Worm (Caenorhabditis elegans) whole organism, L4 larva: ENCODE measurements around the gene coh-3.

Experiments
- F49E8.2 ChIP-seq: sonication (generic microtip); optimal IDR thresholded peaks from 2 replicates; lab custom pipeline; 2016; ENCODE audit warnings: missing compliant biosample characterization, mild to moderate bottlenecking, missing genetic modification characterization, borderline replicate concordance
- R02D3.7 ChIP-seq: fragments of 150-350 bp; sonication (generic microtip); optimal IDR thresholded peaks from 3 replicates; lab custom pipeline; 2014; ENCODE audit warnings: missing biosample characterization, missing genetic modification characterization
- T20F7.1 ChIP-seq: fragments of 200-800 bp; sonication (Bioruptor generic); optimal IDR thresholded peaks from 2 replicates; lab custom pipeline; 2018; ENCODE audit warnings: mild to moderate bottlenecking, missing genetic modification characterization, missing compliant biosample characterization
- Y48G9A.11 ChIP-seq: fragments of 200-800 bp; sonication (Bioruptor generic); IDR thresholded peaks from 2 replicates; pipeline ENCODE4 v1.3.6; 2022; ENCODE audit warnings: missing genetic modification reagents, missing genetic modification characterization, missing compliant biosample characterization
- Y5F2A.4 ChIP-seq: fragments of 200-800 bp; sonication (Bioruptor generic); optimal IDR thresholded peaks from 2 replicates; lab custom pipeline; 2018; ENCODE audit warnings: mild to moderate bottlenecking, missing genetic modification characterization, missing compliant biosample characterization
- ZK337.2 ChIP-seq: fragments of 200-800 bp; sonication (Bioruptor generic); IDR thresholded peaks from 2 replicates; pipeline ENCODE4 v1.3.6; 2022; ENCODE audit warnings: missing genetic modification reagents, missing genetic modification characterization, missing compliant biosample characterization
- ZK546.5 ChIP-seq, 2 experiments: sonication (generic microtip); optimal IDR thresholded peaks; 2 replicates each; lab custom pipeline; 2017; ENCODE audit warnings: missing biosample characterization in 2 of 2, missing genetic modification characterization in 2 of 2
- arid-1 ChIP-seq: fragments of 200-800 bp; sonication (Bioruptor generic); conservative IDR thresholded peaks from 2 replicates; pipeline ENCODE4 v1.3.6; 2022; ENCODE audit warnings: missing genetic modification reagents, missing genetic modification characterization, missing compliant biosample characterization
- ceh-28 ChIP-seq: fragments of 150-350 bp; optimal IDR thresholded peaks from 2 replicates; lab custom pipeline; 2014; ENCODE audit warnings: missing biosample characterization, missing genetic modification reagents, missing genetic modification characterization
- ceh-32 ChIP-seq: sonication (generic microtip); optimal IDR thresholded peaks from 2 replicates; lab custom pipeline; 2016; ENCODE audit warnings: mild to moderate bottlenecking, missing genetic modification characterization, missing compliant biosample characterization; ENCODE audit not compliant: poor library complexity
- ceh-62 ChIP-seq: sonication (generic microtip); optimal IDR thresholded peaks from 2 replicates; lab custom pipeline; 2017; ENCODE audit warnings: missing biosample characterization, missing genetic modification characterization
- ceh-82 ChIP-seq: sonication (generic microtip); optimal IDR thresholded peaks from 2 replicates; lab custom pipeline; 2017; ENCODE audit warnings: missing biosample characterization, missing genetic modification characterization
- daf-16 ChIP-seq, 3 experiments: sonication (generic microtip); optimal IDR thresholded peaks; 2 replicates each; lab custom pipeline; 2016 to 2017; ENCODE audit warnings: missing genetic modification characterization in 3 of 3, missing genetic modification reagents in 3 of 3, mild to moderate bottlenecking in 2 of 3, missing compliant biosample characterization in 2 of 3, missing biosample characterization in 1 of 3, moderate library complexity in 1 of 3
- daf-8 ChIP-seq: fragments of 200-800 bp; sonication (Bioruptor generic); IDR thresholded peaks from 2 replicates; pipeline ENCODE4 v1.3.6; 2022; ENCODE audit warnings: missing genetic modification characterization, missing compliant biosample characterization
- dmd-6 ChIP-seq: fragments of 200-800 bp; sonication (Bioruptor generic); IDR thresholded peaks from 2 replicates; pipeline ENCODE4 v1.3.6; 2022; ENCODE audit warnings: missing genetic modification reagents, missing genetic modification characterization, missing compliant biosample characterization
- duxl-1 ChIP-seq: sonication (generic microtip); optimal IDR thresholded peaks from 2 replicates; lab custom pipeline; 2016; ENCODE audit warnings: mild to moderate bottlenecking, missing genetic modification characterization, moderate library complexity, missing compliant biosample characterization; ENCODE audit not compliant: poor library complexity
- dve-1 ChIP-seq: sonication (generic microtip); optimal IDR thresholded peaks from 2 replicates; lab custom pipeline; 2017; ENCODE audit warnings: antibody characterized with exemption, mild to moderate bottlenecking, missing genetic modification characterization, missing compliant biosample characterization; ENCODE audit not compliant: insufficient read depth
- egl-43 ChIP-seq: fragments of 200-800 bp; sonication (Bioruptor generic); IDR thresholded peaks from 2 replicates; pipeline ENCODE4 v1.3.6; 2022; ENCODE audit warnings: missing genetic modification reagents, missing genetic modification characterization, missing compliant biosample characterization
- fos-1 ChIP-seq: fragments of 150-350 bp; optimal IDR thresholded peaks from 2 replicates; lab custom pipeline; 2014; ENCODE audit warnings: missing biosample characterization, missing genetic modification characterization
- hmg-1.1 ChIP-seq: fragments of 200-800 bp; sonication (Bioruptor generic); IDR thresholded peaks from 2 replicates; pipeline ENCODE4 v1.3.6; 2022; ENCODE audit warnings: missing genetic modification reagents, missing genetic modification characterization, missing compliant biosample characterization
- jun-1 ChIP-seq: fragments of 150-350 bp; optimal IDR thresholded peaks from 2 replicates; lab custom pipeline; 2014; ENCODE audit warnings: missing biosample characterization, missing genetic modification reagents, missing genetic modification characterization
- lin-29 ChIP-seq: fragments of 200-800 bp; sonication (Bioruptor generic); IDR thresholded peaks from 2 replicates; pipeline ENCODE4 v1.3.6; 2022; ENCODE audit warnings: missing genetic modification reagents, missing genetic modification characterization, missing compliant biosample characterization
- lin-38 ChIP-seq: fragments of 200-800 bp; sonication (Bioruptor generic); IDR thresholded peaks from 2 replicates; pipeline ENCODE4 v1.3.6; 2022; ENCODE audit warnings: missing genetic modification reagents, missing genetic modification characterization, missing compliant biosample characterization
- lir-3 ChIP-seq: sonication (generic microtip); optimal IDR thresholded peaks from 2 replicates; lab custom pipeline; 2016; ENCODE audit warnings: mild to moderate bottlenecking, missing genetic modification characterization, missing compliant biosample characterization
- mdt-29 ChIP-seq: fragments of 200-800 bp; sonication (Bioruptor generic); IDR thresholded peaks from 2 replicates; pipeline ENCODE4 v1.3.6; 2022; ENCODE audit warnings: missing genetic modification reagents, missing genetic modification characterization, missing compliant biosample characterization
- mes-2 ChIP-seq: sonication (generic microtip); optimal IDR thresholded peaks from 2 replicates; lab custom pipeline; 2016; ENCODE audit warnings: missing genotype, mild to moderate bottlenecking, missing genetic modification characterization, missing compliant biosample characterization; ENCODE audit not compliant: poor library complexity, severe bottlenecking
- nhr-10 ChIP-seq: fragments of 150-350 bp; optimal IDR thresholded peaks from 2 replicates; lab custom pipeline; 2014; ENCODE audit warnings: missing biosample characterization, missing genetic modification characterization
- nhr-11 ChIP-seq: fragments of 150-350 bp; optimal IDR thresholded peaks from 2 replicates; lab custom pipeline; 2014; ENCODE audit warnings: missing biosample characterization, missing genetic modification characterization
- nhr-111 ChIP-seq: fragments of 200-800 bp; sonication (Bioruptor generic); optimal IDR thresholded peaks from 2 replicates; lab custom pipeline; 2018; ENCODE audit warnings: mild to moderate bottlenecking, missing genetic modification characterization, missing compliant biosample characterization
- nhr-28 ChIP-seq: fragments of 150-350 bp; optimal IDR thresholded peaks from 2 replicates; lab custom pipeline; 2014; ENCODE audit warnings: missing biosample characterization, missing genetic modification characterization
- nhr-48 ChIP-seq: sonication (generic microtip); optimal IDR thresholded peaks from 2 replicates; lab custom pipeline; 2016; ENCODE audit warnings: mild to moderate bottlenecking, missing genetic modification characterization, missing compliant biosample characterization
- nhr-6 ChIP-seq: fragments of 150-350 bp; optimal IDR thresholded peaks from 2 replicates; lab custom pipeline; 2014; ENCODE audit warnings: missing biosample characterization, missing genetic modification characterization
- nhr-77 ChIP-seq: fragments of 150-350 bp; optimal IDR thresholded peaks from 2 replicates; lab custom pipeline; 2014; ENCODE audit warnings: missing biosample characterization, missing genetic modification characterization
- skn-1 ChIP-seq: fragments of 150-350 bp; optimal IDR thresholded peaks from 2 replicates; lab custom pipeline; 2014; ENCODE audit warnings: missing biosample characterization, missing genetic modification characterization
- snpc-1.2 ChIP-seq: fragments of 200-800 bp; sonication (Bioruptor generic); IDR thresholded peaks from 2 replicates; pipeline ENCODE4 v1.3.6; 2022; ENCODE audit warnings: missing genetic modification reagents, missing genetic modification characterization, missing compliant biosample characterization
- tra-1 ChIP-seq: fragments of 200-800 bp; sonication (Bioruptor generic); IDR thresholded peaks from 2 replicates; pipeline ENCODE4 v1.3.6; 2022; ENCODE audit warnings: missing genetic modification reagents, missing genetic modification characterization, missing compliant biosample characterization
- unc-130 ChIP-seq: sonication (generic microtip); optimal IDR thresholded peaks from 2 replicates; lab custom pipeline; 2016; ENCODE audit warnings: missing genetic modification reagents, missing genetic modification characterization, missing compliant biosample characterization
- unc-39 ChIP-seq: sonication (generic microtip); optimal IDR thresholded peaks from 2 replicates; lab custom pipeline; 2017; ENCODE audit warnings: missing biosample characterization, missing genetic modification characterization
- zag-1 ChIP-seq: fragments of 150-350 bp; optimal IDR thresholded peaks from 2 replicates; lab custom pipeline; 2014; ENCODE audit warnings: missing biosample characterization, missing genetic modification characterization
- zip-2 ChIP-seq: fragments of 150-350 bp; optimal IDR thresholded peaks from 2 replicates; lab custom pipeline; 2014; ENCODE audit warnings: missing biosample characterization, missing genetic modification characterization
- ztf-7 ChIP-seq: fragments of 150-350 bp; optimal IDR thresholded peaks from 2 replicates; lab custom pipeline; 2014; ENCODE audit warnings: missing biosample characterization, missing genetic modification characterization

Gene coh-3

ce11 chrV:14457070-14457469 is at the start of gene coh-3:
TSS of gene coh-3 (plus strand) at chrV:14457422.
- TF ChIP-seq nhr-111 (GFP tag; lab: Kevin White, UChicago) (no peak), fos-1 (tag; lab: Kevin White, UChicago) (no peak), daf-16 (GFP tag; optimal IDR thresholded peaks at IDR 0.05; lab: Kevin White, UChicago) (no peak), daf-16 (tag; optimal IDR thresholded peaks at IDR 0.05; lab: Kevin White, UChicago) (no peak), duxl-1 (tag; lab: Kevin White, UChicago) (no peak), dve-1 (tag; lab: Kevin White, UChicago) (no peak), arid-1 (peak; percentile 51; the same call in 1 of the 2 replicates), Y48G9A.11 (GFP tag; lab: Robert Waterston, UW) (peak; percentile 62; the same call in 1 of the 2 replicates), nhr-6 (tag; lab: Kevin White, UChicago) (no peak), ceh-32 (no peak), unc-130 (peak; percentile 74), F49E8.2 (tag; lab: Kevin White, UChicago) (peak; percentile 85), T20F7.1 (GFP tag; lab: Kevin White, UChicago) (no peak), nhr-28 (tag; lab: Kevin White, UChicago) (no peak), lin-38 (peak; percentile 52), mes-2 (tag; lab: Kevin White, UChicago) (peak; percentile 10), ZK546.5 (tag; optimal IDR thresholded peaks at IDR 0.05; lab: Kevin White, UChicago) (no peak), egl-43 (GFP tag; lab: Robert Waterston, UW) (no peak), Y5F2A.4 (GFP tag; lab: Kevin White, UChicago) (no peak), nhr-77 (tag; lab: Kevin White, UChicago) (no peak), snpc-1.2 (peak; percentile 75; the same call in 1 of the 2 replicates)

- TF ChIP-seq dmd-6 (GFP tag; lab: Robert Waterston, UW) = no peak
- TF ChIP-seq jun-1 (tag; lab: Kevin White, UChicago) = no peak
- no peak for TF ChIP-seq nhr-10 (tag; lab: Kevin White, UChicago)
- TF ChIP-seq skn-1 = no peak
- no peak for TF ChIP-seq mdt-29 (GFP tag; lab: Robert Waterston, UW)
- no peak for TF ChIP-seq tra-1 (GFP tag; lab: Robert Waterston, UW)
- TF ChIP-seq lin-29 (GFP tag; lab: Robert Waterston, UW) = no peak
- TF ChIP-seq ceh-28 (tag; lab: Kevin White, UChicago) = no peak
- no peak for TF ChIP-seq lir-3 (tag; lab: Kevin White, UChicago)
- TF ChIP-seq nhr-11 (tag; lab: Kevin White, UChicago) = no peak
- TF ChIP-seq R02D3.7 (tag; lab: Kevin White, UChicago) = no peak
- no peak for TF ChIP-seq ceh-82 (tag; lab: Kevin White, UChicago)
- no peak for TF ChIP-seq hmg-1.1 (GFP tag; lab: Robert Waterston, UW)
- TF ChIP-seq unc-39 (tag; lab: Kevin White, UChicago) = no peak
- TF ChIP-seq ceh-62 (tag; lab: Kevin White, UChicago) = no peak
- no peak for TF ChIP-seq nhr-48 (tag; lab: Kevin White, UChicago)
Measured at ce11 chrV:14408774-14409173, 48.4 kb upstream of the coh-3 start, which contains the start of gene gnrr-2. TSS of gene gnrr-2 (plus strand) at chrV:14409074.

DNA sequence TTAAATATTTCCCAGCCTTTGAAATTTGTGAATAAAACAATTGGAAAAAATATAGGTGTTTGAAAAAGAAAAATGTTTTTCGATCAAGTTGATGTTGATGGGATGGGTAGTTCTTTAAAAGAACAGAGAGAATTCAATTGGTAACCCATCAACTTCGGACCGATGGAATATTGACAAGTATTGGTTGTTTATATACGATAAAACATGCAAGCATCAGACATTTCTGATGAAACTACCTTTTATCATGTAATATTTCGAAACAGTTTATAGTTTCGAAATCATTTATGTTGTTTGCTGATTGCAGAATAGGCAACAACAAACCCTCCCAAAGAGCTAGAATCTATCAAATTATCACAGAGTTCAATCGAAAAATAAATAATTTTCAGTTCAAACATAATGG is 47.3 kb upstream of the coh-3 start:
- TF ChIP-seq zip-2 (tag; lab: Kevin White, UChicago) = peak; percentile 39
- TF ChIP-seq daf-8 (GFP tag; lab: Robert Waterston, UW) = no peak
- TF ChIP-seq ztf-7 = peak; percentile 21
- no peak for TF ChIP-seq ZK337.2 (GFP tag; lab: Robert Waterston, UW)
- no peak for TF ChIP-seq daf-16 (GFP tag; optimal IDR thresholded peaks at IDR 0.05; lab: Kevin White, UChicago)
- peak; percentile 86 for TF ChIP-seq daf-16 (tag; optimal IDR thresholded peaks at IDR 0.05; lab: Kevin White, UChicago)
- TF ChIP-seq zag-1 (tag; lab: Kevin White, UChicago) = no peak
- TF ChIP-seq, all 104 proteins: peak for 3
